Worm (Caenorhabditis elegans) whole organism, dauer: Measurements from ENCODE around the gene F18F11.4.

Experiments used
- unc-62 ChIP-seq: sonication (generic microtip); optimal IDR thresholded peaks from 2 replicates; lab custom pipeline; 2017; ENCODE audit warnings: missing biosample characterization, missing genetic modification reagents, missing genetic modification characterization

The F18F11.4 gene

DNA sequence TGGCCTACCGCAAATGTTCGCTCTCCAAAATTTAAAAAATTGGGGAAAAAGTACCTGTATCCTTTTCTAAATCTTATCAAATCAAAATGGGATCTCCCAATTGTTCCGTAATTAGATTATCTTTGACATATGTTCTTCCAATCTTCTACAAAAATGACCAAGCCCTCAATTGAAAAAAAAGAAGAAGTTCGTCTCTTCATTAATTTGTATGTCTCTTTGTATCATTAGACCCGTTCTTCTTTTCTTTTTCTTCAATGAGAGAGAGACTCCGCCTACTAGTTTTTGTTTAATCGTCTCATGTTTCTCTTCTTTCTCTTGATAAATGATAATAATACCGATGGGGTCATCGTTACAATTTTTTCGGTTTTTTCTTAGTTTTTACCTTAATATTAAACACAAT, 27.4 kb upstream of the F18F11.4 start:
- TF ChIP-seq unc-62 (GFP tag; lab: Kevin White, UChicago), result no peak

DNA sequence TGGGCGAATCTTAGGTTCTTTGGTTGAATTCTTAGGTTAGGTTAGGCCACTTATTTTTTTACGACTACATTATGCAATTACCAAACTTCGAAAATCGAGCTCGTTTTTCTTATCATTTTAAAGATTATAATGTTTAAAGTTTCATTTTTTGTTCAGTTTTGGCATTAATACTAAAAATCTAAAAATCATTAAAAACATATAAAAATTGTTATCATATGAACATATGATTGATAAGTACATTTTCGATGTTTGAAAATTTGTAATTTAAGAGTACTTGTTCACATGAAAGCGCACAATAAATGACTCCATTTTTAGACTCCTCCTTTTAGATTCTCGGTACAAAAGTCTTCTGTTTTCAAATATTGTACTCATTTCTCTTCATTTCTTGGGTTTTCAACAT, 25.5 kb upstream of the F18F11.4 start:
- no peak for TF ChIP-seq unc-62 (GFP tag; lab: Kevin White, UChicago)

DNA sequence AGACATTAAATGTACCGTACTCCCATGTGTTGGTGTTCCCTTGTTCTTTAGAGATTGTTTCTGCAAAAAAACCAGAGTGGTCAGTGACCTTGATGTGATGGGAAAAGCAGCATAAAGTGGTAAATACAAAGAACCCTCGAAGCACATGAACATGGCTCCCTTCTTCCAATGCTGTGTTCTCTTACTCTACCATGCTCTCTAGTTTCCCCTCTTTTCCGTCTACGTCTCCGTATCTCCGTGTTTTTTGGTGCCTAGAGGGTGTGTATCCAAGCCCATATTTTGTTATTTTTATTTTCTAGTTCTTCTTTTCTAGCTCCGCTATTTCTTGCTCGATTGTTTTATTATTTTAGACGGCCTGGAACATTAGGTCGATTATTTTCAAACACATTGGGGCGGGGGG, 24.1 kb upstream of the F18F11.4 start:
- no peak for TF ChIP-seq unc-62 (GFP tag; lab: Kevin White, UChicago)

DNA sequence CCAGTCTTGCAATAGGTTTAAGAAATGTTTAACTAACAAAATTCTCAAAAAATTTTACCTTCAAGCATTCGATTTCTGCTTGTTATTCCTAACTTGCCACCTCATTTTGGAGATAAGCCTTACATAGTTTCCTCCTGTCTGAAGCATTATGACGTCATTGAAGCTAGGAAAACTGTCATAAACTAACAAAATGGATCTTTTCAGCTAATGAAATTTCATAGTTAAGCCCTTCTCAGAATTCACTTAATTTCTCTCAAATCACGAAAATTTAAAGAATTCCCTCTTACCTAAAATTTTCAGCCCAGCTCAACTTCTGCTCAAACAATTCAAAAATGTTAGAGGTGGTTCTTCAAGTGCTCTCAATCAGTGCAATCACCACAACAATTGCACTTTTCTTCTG, 23.4 kb upstream of the F18F11.4 start, which contains the start of gene swt-1:
swt-1 (plus strand) TSS at position 301 of the 400 bp plus-strand sequence.
- TF ChIP-seq unc-62 (GFP tag; lab: Kevin White, UChicago), result no peak

DNA sequence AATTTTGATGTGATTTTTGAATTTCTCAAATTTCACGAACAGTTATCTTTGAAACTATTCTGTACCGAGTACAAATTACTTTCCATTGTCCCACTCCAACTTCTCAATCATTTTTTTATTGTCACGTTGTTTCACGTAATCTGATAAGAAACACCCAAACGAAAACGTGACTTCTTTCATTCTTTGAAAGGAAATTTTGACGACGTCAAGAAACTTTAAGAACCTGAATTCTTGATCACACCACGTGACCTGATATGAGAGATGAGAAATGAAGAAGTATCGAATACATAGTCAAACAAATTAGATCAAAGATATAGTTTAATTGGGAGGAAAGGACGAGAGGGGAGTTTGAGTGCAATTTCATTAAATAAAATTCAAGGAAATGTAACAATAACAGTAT, 21.1 kb upstream of the F18F11.4 start:
- no peak for TF ChIP-seq unc-62 (GFP tag; lab: Kevin White, UChicago)

DNA sequence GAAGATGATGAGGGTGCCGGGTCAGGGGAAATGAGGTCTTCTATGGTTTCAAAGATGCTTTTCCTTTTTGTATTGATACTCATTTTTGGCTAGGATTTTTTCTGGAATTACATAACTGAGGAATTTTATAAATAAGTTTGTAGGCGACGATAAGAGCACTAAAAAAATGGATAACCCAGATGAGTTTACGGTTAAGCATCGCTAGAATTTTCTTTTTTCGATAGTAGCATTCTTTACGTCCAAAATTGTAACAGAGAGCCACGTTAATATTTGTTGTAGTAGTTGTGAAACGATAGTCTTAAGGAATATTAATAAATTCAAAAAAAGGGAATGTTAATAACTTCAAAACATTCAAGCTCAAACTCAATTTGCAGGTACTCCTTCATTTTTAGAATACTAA, 17.0 kb upstream of the F18F11.4 start, which contains the start of gene snai-1:
snai-1 (minus strand) TSS at position 101 of the 400 bp plus-strand sequence.
- no peak for TF ChIP-seq unc-62 (GFP tag; lab: Kevin White, UChicago)

DNA sequence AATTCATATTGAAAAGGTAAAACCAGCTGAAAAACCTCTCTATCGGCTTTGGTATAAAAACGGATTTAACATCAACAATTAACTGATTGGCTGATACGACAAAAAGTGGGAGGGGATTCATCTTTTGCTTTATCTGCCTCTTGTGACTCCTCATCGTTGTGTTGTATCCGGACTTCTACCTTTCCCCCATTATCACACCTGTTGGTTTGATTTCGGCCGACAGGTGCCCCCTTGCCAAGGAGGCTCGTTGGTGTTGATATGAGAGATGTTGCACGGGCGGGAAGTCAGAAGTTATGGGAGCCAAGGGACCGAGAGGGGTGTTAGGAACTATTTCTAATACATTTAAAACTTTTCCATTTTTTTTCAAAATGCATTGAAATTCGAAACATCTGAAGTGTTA, 16.1 kb upstream of the F18F11.4 start:
- no peak for TF ChIP-seq unc-62 (GFP tag; lab: Kevin White, UChicago)

DNA sequence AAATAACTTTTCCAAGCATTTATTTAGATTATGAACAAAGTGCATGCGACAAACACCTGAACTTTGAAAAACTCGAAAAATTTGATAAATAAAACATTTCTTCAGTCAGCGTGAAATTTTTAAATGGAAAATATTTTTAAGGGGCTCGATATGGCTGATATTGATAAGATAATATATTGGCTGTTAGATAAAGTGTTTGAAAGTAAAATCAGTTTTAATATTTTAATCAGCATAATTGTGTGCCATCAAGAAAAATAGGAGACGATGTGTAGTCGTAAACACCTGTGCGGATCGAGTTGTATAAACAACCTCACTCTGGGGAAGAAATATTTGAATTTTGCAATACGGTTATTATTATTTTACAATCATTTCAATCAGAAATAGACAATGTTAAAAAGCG, 11.0 kb upstream of the F18F11.4 start:
- TF ChIP-seq unc-62 (GFP tag; lab: Kevin White, UChicago), result no peak

DNA sequence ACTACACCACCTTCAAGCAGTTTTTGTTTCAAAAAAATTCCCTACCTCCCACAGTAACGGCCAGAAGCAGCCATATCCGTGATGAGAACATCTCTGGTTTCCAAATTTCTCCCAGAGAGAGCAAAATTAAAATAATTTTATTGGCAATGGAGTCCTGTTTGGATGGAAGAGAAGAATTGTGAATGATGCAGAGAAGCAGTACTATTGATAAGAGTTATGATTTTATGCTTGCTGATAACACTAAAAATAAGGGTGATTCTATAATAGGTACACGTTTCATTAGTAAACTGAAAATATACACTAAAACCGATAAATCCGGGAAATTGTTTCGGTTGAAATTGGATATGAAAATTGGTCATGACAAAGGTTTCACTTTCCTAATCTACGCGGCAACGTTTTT, 10.2 kb upstream of the F18F11.4 start, which contains the start of gene dsc-4:
dsc-4 (minus strand) TSS at position 165 of the 400 bp plus-strand sequence.
- no peak for TF ChIP-seq unc-62 (GFP tag; lab: Kevin White, UChicago)

DNA sequence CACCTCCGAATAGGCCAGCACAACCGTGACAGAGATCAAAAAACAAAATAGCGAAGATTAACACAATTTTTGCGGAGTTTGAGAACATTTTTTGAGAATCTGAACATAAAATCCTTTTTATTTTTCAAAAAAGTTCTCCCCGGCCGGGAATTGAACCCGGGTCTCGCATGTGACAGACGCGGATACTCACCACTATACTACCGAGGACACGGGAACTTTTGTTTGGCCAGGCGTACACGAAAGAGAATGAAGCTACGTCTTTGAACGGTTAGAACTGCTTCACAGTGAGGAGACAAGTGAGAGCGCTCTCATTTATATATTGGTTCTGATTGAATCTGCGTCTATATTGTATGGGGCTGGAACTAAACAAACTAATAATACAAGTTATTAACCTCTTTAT, 8.1 kb upstream of the F18F11.4 start, which contains the start of gene grl-26:
grl-26 (minus strand) TSS at position 318 of the 400 bp plus-strand sequence.
- TF ChIP-seq unc-62 (GFP tag; lab: Kevin White, UChicago), result no peak

DNA sequence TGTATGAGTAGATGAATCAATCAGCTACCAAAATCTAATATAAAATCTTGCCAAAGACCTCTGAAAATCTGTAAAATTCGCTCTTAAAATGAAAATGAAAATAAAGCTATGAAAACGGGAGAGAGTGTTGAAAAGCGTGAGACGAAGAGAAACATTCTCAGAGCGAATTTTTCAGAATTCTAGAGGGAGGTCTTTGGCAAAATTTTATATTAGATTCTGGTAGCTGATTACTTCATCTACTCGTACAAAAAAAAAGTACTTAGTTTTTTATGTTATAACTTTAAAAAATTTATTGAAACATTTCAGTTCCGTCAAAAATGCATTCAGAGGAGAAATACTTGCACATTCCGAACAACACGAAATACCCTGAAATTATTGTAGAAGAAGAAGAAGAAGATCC, 5.9 kb upstream of the F18F11.4 start, which contains the start of gene drl-1:
drl-1 (plus strand) TSS at position 301 of the 400 bp plus-strand sequence.
- TF ChIP-seq unc-62 (GFP tag; lab: Kevin White, UChicago), result no peak

DNA sequence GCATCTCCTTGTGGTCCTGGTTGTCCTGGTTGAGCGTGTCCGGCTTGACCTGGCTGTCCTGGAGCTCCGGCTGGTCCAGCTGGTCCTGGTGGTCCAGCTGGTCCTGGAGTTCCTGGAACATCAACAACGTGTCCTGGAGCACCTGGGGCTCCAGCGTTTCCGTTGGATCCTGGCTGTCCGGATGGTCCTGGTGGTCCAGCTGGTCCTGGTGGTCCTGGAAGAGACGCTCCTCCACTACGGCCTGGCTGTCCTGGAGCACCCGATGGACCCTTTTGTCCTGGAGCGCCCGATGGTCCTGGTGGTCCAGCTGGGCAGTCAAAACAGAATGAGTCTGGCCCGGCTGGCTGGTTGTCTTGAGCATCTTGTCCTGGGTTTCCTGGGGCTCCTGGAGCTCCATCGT, 5.0 kb upstream of the F18F11.4 start:
- TF ChIP-seq unc-62 (GFP tag; lab: Kevin White, UChicago), result no peak

DNA sequence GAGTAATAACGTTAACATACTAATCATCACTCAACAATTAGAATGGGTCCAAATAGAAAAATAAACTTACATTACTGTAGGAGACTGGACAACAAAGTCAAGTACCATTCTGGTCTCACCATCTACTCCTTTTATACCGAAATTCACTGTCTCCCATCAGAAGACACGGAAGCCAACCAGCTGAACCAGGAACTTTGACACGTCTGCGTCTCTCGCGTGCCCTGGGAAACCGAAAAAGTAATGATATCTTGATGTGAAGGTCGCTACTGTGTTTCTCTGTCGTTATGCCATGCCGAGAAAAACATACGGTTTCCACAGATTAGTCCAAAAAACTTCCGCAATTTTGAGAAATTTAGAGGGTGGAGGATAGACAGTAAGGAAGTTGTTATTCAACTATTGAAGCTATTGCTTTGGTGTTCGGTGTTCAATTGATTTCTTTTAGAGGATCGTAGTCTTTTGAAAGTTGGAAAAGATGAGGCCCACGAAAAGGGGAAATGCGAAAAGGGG, 4.0 kb upstream of the F18F11.4 start, which contains the start of gene col-101:
col-101 (minus strand) TSS at position 457 of the 507 bp plus-strand sequence.
- no peak for TF ChIP-seq unc-62 (GFP tag; lab: Kevin White, UChicago)

DNA sequence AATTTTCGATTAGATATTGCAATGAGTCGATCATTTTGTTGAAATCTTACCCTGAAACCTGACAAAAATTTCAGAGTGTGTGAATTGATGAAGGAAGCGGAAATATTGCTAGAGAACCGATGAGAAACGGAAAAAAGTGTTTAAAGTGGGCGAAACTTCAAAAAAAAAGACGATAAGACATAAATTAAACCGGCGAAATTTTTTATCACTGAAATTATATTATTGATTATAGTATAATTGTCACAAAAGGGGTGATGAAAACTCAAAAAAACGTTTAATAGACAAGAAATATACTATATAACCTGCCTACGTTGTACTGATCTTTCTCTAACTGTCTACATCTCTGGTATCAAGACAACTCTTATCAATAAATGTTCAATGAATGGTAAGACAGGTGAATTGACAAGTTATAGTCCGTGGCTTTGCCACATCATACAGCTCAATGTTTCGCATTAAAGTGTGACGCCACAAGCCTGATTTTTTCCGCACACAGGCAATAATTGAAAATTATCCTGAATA, 6.6 kb downstream of the F18F11.4 start, which contains the start of gene pxmp-4:
pxmp-4 (minus strand) TSS at position 51 of the 519 bp plus-strand sequence.
- no peak for TF ChIP-seq unc-62 (GFP tag; lab: Kevin White, UChicago)

DNA sequence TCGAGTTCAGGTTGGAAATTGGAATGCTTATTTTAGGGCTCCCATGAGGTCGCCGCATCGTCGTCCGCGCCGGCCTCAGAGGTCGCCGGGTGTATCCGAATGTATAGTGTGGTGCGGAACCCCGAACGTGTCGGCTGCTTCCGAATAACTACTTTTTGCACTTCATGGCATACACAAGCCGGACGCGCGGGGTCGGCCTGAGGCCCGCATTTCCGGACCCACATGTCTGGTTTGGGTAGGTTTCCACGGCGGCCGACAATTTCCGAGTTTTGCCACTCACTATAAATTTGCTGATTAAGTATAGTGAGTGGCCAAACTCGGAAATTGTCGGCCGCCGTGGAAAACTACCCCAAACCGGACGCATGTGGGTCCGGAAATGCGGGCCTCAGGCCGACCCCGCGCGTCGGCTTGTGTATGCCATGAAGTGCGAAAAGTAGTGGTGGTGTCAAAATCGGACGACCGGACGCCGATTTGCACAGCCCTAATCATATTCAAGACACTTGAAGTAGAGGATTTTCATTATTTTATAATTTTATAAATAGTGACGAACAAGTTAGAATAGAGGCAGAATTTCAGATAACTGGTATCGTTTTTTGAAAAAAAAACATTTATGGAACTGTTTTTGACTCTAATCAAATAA, 7.7 kb downstream of the F18F11.4 start:
- TF ChIP-seq unc-62 (GFP tag; lab: Kevin White, UChicago), result no peak

DNA sequence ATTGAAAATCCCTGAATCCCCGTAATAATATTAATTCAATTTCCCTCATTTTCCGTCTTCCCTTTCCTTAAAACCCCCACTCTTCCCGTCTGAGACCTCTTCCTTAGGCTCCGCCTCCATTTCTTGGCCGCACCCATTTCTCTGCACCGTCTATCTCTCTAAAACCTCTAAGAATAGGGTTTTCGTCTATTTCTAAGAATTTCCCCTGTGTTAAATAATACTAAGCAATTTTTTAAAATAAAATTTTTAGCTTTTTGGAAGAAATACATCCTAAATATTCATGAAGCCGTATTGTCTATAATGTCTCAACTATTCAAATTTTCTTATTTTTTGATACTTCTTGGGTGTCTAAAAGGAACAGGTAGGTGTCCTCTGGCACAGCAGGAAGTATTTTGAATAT, 8.9 kb downstream of the F18F11.4 start, which contains the start of gene cdh-8:
cdh-8 (plus strand) TSS at position 301 of the 400 bp plus-strand sequence.
- no peak for TF ChIP-seq unc-62 (GFP tag; lab: Kevin White, UChicago)
